Worm (Caenorhabditis elegans) whole organism, L3 larva: ENCODE measurements around the gene F44E7.7.

Experiments
- R02D3.7 ChIP-seq: fragments of 150-350 bp; optimal IDR thresholded peaks from 2 replicates; lab custom pipeline; 2014; ENCODE audit warnings: missing biosample characterization, missing genetic modification characterization
- ZK546.5 ChIP-seq: sonication (generic microtip); optimal IDR thresholded peaks from 2 replicates; lab custom pipeline; 2017; ENCODE audit warnings: missing biosample characterization, missing genetic modification characterization
- aly-2 ChIP-seq: fragments of 150-350 bp; optimal IDR thresholded peaks from 2 replicates; lab custom pipeline; 2014; ENCODE audit warnings: missing biosample characterization, missing genetic modification characterization
- ama-1 ChIP-seq: fragments of 150-350 bp; optimal IDR thresholded peaks from 2 replicates; lab custom pipeline; 2018
- ceh-16 ChIP-seq: sonication (generic microtip); optimal IDR thresholded peaks from 2 replicates; lab custom pipeline; 2017; ENCODE audit warnings: missing biosample characterization, missing genetic modification characterization
- ceh-28 ChIP-seq: fragments of 150-350 bp; optimal IDR thresholded peaks from 2 replicates; lab custom pipeline; 2014; ENCODE audit warnings: missing biosample characterization, missing genetic modification reagents, missing genetic modification characterization
- ceh-82 ChIP-seq: fragments of 150-350 bp; optimal IDR thresholded peaks from 2 replicates; lab custom pipeline; 2014; ENCODE audit warnings: missing biosample characterization, missing genetic modification characterization
- ceh-9 ChIP-seq: sonication (generic microtip); optimal IDR thresholded peaks from 2 replicates; lab custom pipeline; 2018; ENCODE audit warnings: missing biosample characterization, missing genetic modification characterization
- daf-12 ChIP-seq: fragments of 150-350 bp; optimal IDR thresholded peaks from 2 replicates; lab custom pipeline; 2014; ENCODE audit warnings: missing biosample characterization, missing genetic modification reagents, missing genetic modification characterization
- egl-27 ChIP-seq: sonication (generic microtip); optimal IDR thresholded peaks from 4 replicates; lab custom pipeline; 2017; ENCODE audit warnings: missing biosample characterization, missing genetic modification reagents, missing genetic modification characterization
- egl-5 ChIP-seq: fragments of 150-350 bp; optimal IDR thresholded peaks from 2 replicates; lab custom pipeline; 2017; ENCODE audit warnings: missing biosample characterization, missing genetic modification reagents, missing genetic modification characterization, inconsistent platforms
- elt-1 ChIP-seq: fragments of 150-350 bp; optimal IDR thresholded peaks from 2 replicates; lab custom pipeline; 2014; ENCODE audit warnings: missing biosample characterization, missing genetic modification characterization
- elt-2 ChIP-seq: sonication (generic microtip); optimal IDR thresholded peaks from 2 replicates; lab custom pipeline; 2016; ENCODE audit warnings: missing genetic modification reagents, mild to moderate bottlenecking, missing genetic modification characterization, missing compliant biosample characterization
- eor-1 ChIP-seq, 2 experiments: fragments of 150-350 bp; optimal IDR thresholded peaks; 2 replicates each; lab custom pipeline; 2014 to 2018; ENCODE audit warnings: missing biosample characterization in 2 of 2, missing genetic modification characterization in 2 of 2
- fkh-2 ChIP-seq: fragments of 150-350 bp; optimal IDR thresholded peaks from 2 replicates; lab custom pipeline; 2014; ENCODE audit warnings: missing biosample characterization, missing genetic modification reagents, missing genetic modification characterization
- fos-1 ChIP-seq: fragments of 150-350 bp; optimal IDR thresholded peaks from 2 replicates; lab custom pipeline; 2014; ENCODE audit warnings: missing biosample characterization, missing genetic modification characterization
- hmg-11 ChIP-seq: sonication (generic microtip); optimal IDR thresholded peaks from 2 replicates; lab custom pipeline; 2016; ENCODE audit warnings: missing genetic modification characterization, missing compliant biosample characterization
- jun-1 ChIP-seq: fragments of 150-350 bp; optimal IDR thresholded peaks from 2 replicates; lab custom pipeline; 2014; ENCODE audit warnings: missing biosample characterization, missing genetic modification reagents, missing genetic modification characterization
- lin-15B ChIP-seq: fragments of 150-350 bp; optimal IDR thresholded peaks from 2 replicates; lab custom pipeline; 2014; ENCODE audit warnings: missing biosample characterization, missing genetic modification characterization
- lsy-12 ChIP-seq: sonication (generic microtip); optimal IDR thresholded peaks from 2 replicates; lab custom pipeline; 2016; ENCODE audit warnings: mild to moderate bottlenecking, missing genetic modification characterization, missing compliant biosample characterization
- mdl-1 ChIP-seq: fragments of 150-350 bp; optimal IDR thresholded peaks from 2 replicates; lab custom pipeline; 2014; ENCODE audit warnings: missing biosample characterization, missing genetic modification characterization
- mml-1 ChIP-seq: fragments of 150-350 bp; sonication (generic microtip); optimal IDR thresholded peaks from 3 replicates; lab custom pipeline; 2014; ENCODE audit warnings: missing biosample characterization, missing genetic modification characterization
- nfya-1 ChIP-seq: sonication (generic microtip); optimal IDR thresholded peaks from 2 replicates; lab custom pipeline; 2017; ENCODE audit warnings: missing genetic modification characterization, mild to moderate bottlenecking, missing compliant biosample characterization, antibody characterized with exemption, moderate library complexity; ENCODE audit not compliant: insufficient read depth
- nhr-11 ChIP-seq: fragments of 150-350 bp; optimal IDR thresholded peaks from 2 replicates; lab custom pipeline; 2014; ENCODE audit warnings: missing biosample characterization, missing genetic modification characterization
- nhr-12 ChIP-seq: fragments of 150-350 bp; optimal IDR thresholded peaks from 2 replicates; lab custom pipeline; 2014; ENCODE audit warnings: missing biosample characterization, missing genetic modification characterization
- nhr-237 ChIP-seq: fragments of 150-350 bp; optimal IDR thresholded peaks from 2 replicates; lab custom pipeline; 2014; ENCODE audit warnings: missing biosample characterization, missing genetic modification characterization
- nhr-25 ChIP-seq: sonication (generic microtip); optimal IDR thresholded peaks from 2 replicates; lab custom pipeline; 2017; ENCODE audit warnings: missing biosample characterization, missing genetic modification characterization
- nhr-28 ChIP-seq: fragments of 150-350 bp; optimal IDR thresholded peaks from 2 replicates; lab custom pipeline; 2014; ENCODE audit warnings: missing biosample characterization, missing genetic modification characterization
- nhr-43 ChIP-seq: sonication (generic microtip); optimal IDR thresholded peaks from 2 replicates; lab custom pipeline; 2016; ENCODE audit warnings: mild to moderate bottlenecking, missing genetic modification characterization, missing compliant biosample characterization; ENCODE audit not compliant: poor library complexity, severe bottlenecking
- nhr-67 ChIP-seq: fragments of 150-350 bp; optimal IDR thresholded peaks from 2 replicates; lab custom pipeline; 2014; ENCODE audit warnings: missing biosample characterization, missing genetic modification characterization
- nhr-76 ChIP-seq: fragments of 150-350 bp; sonication (generic microtip); optimal IDR thresholded peaks from 5 replicates; lab custom pipeline; 2014; ENCODE audit warnings: missing biosample characterization, missing genetic modification characterization
- nhr-77 ChIP-seq: fragments of 150-350 bp; optimal IDR thresholded peaks from 2 replicates; lab custom pipeline; 2014; ENCODE audit warnings: missing biosample characterization, missing genetic modification characterization
- pha-4 ChIP-seq: fragments of 150-350 bp; optimal IDR thresholded peaks from 2 replicates; lab custom pipeline; 2014; ENCODE audit warnings: missing biosample characterization, missing genetic modification reagents, missing genetic modification characterization
- pqm-1 ChIP-seq: fragments of 150-350 bp; optimal IDR thresholded peaks from 2 replicates; lab custom pipeline; 2017; ENCODE audit warnings: missing biosample characterization, missing genetic modification characterization, inconsistent platforms
- sea-2 ChIP-seq: fragments of 150-350 bp; sonication (generic microtip); optimal IDR thresholded peaks from 4 replicates; lab custom pipeline; 2014; ENCODE audit warnings: missing biosample characterization, missing genetic modification reagents, missing genetic modification characterization
- skn-1 ChIP-seq: fragments of 150-350 bp; optimal IDR thresholded peaks from 2 replicates; lab custom pipeline; 2014; ENCODE audit warnings: missing biosample characterization, missing genetic modification characterization
- snpc-4 ChIP-seq: fragments of 150-350 bp; optimal IDR thresholded peaks from 2 replicates; lab custom pipeline; 2014; ENCODE audit warnings: missing biosample characterization, missing genetic modification characterization
- tbx-2 ChIP-seq: sonication (generic microtip); optimal IDR thresholded peaks from 2 replicates; lab custom pipeline; 2016; ENCODE audit warnings: mild to moderate bottlenecking, missing genetic modification characterization, missing compliant biosample characterization
- unc-62 ChIP-seq: fragments of 150-350 bp; sonication (generic microtip); optimal IDR thresholded peaks from 4 replicates; lab custom pipeline; 2014; ENCODE audit warnings: missing biosample characterization, missing genetic modification reagents, missing genetic modification characterization
- zag-1 ChIP-seq: fragments of 150-350 bp; optimal IDR thresholded peaks from 2 replicates; lab custom pipeline; 2014; ENCODE audit warnings: missing biosample characterization, missing genetic modification characterization
- ztf-11 ChIP-seq: fragments of 150-350 bp; optimal IDR thresholded peaks from 2 replicates; lab custom pipeline; 2014; ENCODE audit warnings: missing biosample characterization, missing genetic modification characterization
- ztf-4 ChIP-seq: fragments of 150-350 bp; optimal IDR thresholded peaks from 2 replicates; lab custom pipeline; 2014; ENCODE audit warnings: missing biosample characterization, missing genetic modification characterization

Gene F44E7.7

ce11 chrV:5799373-5799772 is 14.1 kb upstream of the F44E7.7 start, which contains the start of gene cyn-17:
Gene cyn-17 (plus strand): TSS chrV:5799673.
- no peak for TF ChIP-seq elt-2 (tag; lab: Kevin White, UChicago)
- no peak for TF ChIP-seq nhr-12 (tag; lab: Kevin White, UChicago)
- TF ChIP-seq tbx-2: no peak
- TF ChIP-seq daf-12 (tag; lab: Kevin White, UChicago): no peak
- TF ChIP-seq eor-1 (tag; optimal IDR thresholded peaks at IDR 0.05; lab: Kevin White, UChicago): no peak
- no peak for TF ChIP-seq nhr-25 (tag; lab: Kevin White, UChicago)
- no peak for TF ChIP-seq lin-15B

DNA sequence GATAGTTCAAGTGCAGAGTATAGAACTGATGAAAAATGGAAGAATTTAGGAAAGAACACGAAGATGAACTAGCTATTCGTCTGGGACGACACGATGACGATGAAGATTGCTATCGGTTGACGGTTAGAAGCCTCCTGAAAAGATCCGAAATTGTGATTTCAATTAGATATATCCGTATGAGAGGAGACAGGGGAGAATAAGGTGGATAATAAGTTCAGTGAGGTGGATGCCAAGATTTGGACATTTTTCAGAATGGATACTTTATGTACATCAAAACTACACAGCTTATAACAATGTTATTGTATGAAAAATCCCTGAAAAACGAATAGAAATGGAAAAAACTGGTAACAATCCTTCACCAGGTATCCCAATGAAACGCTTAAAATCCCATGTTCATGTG is 12.9 kb upstream of the F44E7.7 start, which contains the start of gene nstp-3:
TSS of gene nstp-3 (minus strand) at position 101 of the 400 bp plus-strand sequence.
- TF ChIP-seq nhr-43: no peak
- no peak for TF ChIP-seq mml-1
- no peak for TF ChIP-seq ztf-11 (tag; lab: Kevin White, UChicago)
- no peak for TF ChIP-seq nhr-76 (tag; lab: Kevin White, UChicago)
- no peak for TF ChIP-seq ceh-28 (tag; lab: Kevin White, UChicago)
- TF ChIP-seq nfya-1 (tag; lab: Kevin White, UChicago): no peak
- no peak for TF ChIP-seq elt-1 (tag; lab: Kevin White, UChicago)
- no peak for TF ChIP-seq elt-2 (tag; lab: Kevin White, UChicago)
- TF ChIP-seq ztf-4 (tag; lab: Kevin White, UChicago): no peak
- TF ChIP-seq snpc-4: no peak
- TF ChIP-seq ceh-9 (tag; lab: Kevin White, UChicago): no peak
- no peak for TF ChIP-seq pha-4 (tag; lab: Kevin White, UChicago)
- TF ChIP-seq zag-1: no peak
- TF ChIP-seq egl-27 (tag; lab: Kevin White, UChicago): no peak
- TF ChIP-seq pqm-1 (tag; lab: Kevin White, UChicago): no peak
- no peak for TF ChIP-seq eor-1 (tag; optimal IDR thresholded peaks at IDR 0.05; lab: Kevin White, UChicago)
- no peak for TF ChIP-seq lin-15B
- TF ChIP-seq fkh-2 (tag; lab: Kevin White, UChicago): no peak

ce11 chrV:5792031-5792430 is 6.8 kb upstream of the F44E7.7 start, which contains the start of gene ZC250.2:
Gene ZC250.2 (plus strand): TSS chrV:5792331.
- TF ChIP-seq nhr-43 (no peak), sea-2 (no peak), R02D3.7 (tag; lab: Kevin White, UChicago) (no peak), ZK546.5 (tag; lab: Kevin White, UChicago) (no peak), pqm-1 (tag; lab: Kevin White, UChicago) (no peak), nfya-1 (tag; lab: Kevin White, UChicago) (no peak), nhr-76 (tag; lab: Kevin White, UChicago) (no peak), nhr-28 (no peak), mdl-1 (tag; lab: Kevin White, UChicago) (no peak), fkh-2 (tag; lab: Kevin White, UChicago) (no peak), pha-4 (tag; lab: Kevin White, UChicago) (no peak), aly-2 (tag; lab: Kevin White, UChicago) (no peak), jun-1 (tag; lab: Kevin White, UChicago) (no peak), nhr-12 (tag; lab: Kevin White, UChicago) (no peak), nhr-11 (tag; lab: Kevin White, UChicago) (no peak), fos-1 (tag; lab: Kevin White, UChicago) (no peak), egl-27 (tag; lab: Kevin White, UChicago) (no peak), lin-15B (no peak), ceh-82 (tag; lab: Kevin White, UChicago) (no peak), nhr-237 (tag; lab: Kevin White, UChicago) (no peak)

- no peak for TF ChIP-seq ama-1
- peak; percentile 70 for TF ChIP-seq R02D3.7 (tag; lab: Kevin White, UChicago)
- peak; percentile 63 for TF ChIP-seq nhr-25 (tag; lab: Kevin White, UChicago)
- no peak for TF ChIP-seq mml-1
- TF ChIP-seq fkh-2 (tag; lab: Kevin White, UChicago): no peak
- no peak for TF ChIP-seq aly-2 (tag; lab: Kevin White, UChicago)
- TF ChIP-seq lsy-12 (tag; lab: Kevin White, UChicago): peak; percentile 81
- peak; percentile 41 for TF ChIP-seq nhr-77 (tag; lab: Kevin White, UChicago)
- peak; percentile 71 for TF ChIP-seq tbx-2
- no peak for TF ChIP-seq nhr-67
- TF ChIP-seq nhr-12 (tag; lab: Kevin White, UChicago): no peak
- no peak for TF ChIP-seq ceh-16
- TF ChIP-seq ceh-28 (tag; lab: Kevin White, UChicago): peak; percentile 10
- no peak for TF ChIP-seq ZK546.5 (tag; lab: Kevin White, UChicago)
- no peak for TF ChIP-seq mdl-1 (tag; lab: Kevin White, UChicago)
- TF ChIP-seq unc-62: no peak
- peak; percentile 72 for TF ChIP-seq nfya-1 (tag; lab: Kevin White, UChicago)
- peak; percentile 72 for TF ChIP-seq snpc-4
- TF ChIP-seq nhr-28: no peak
- peak; percentile 45 for TF ChIP-seq skn-1 (tag; lab: Kevin White, UChicago)
- TF ChIP-seq ceh-9 (tag; lab: Kevin White, UChicago): no peak
- TF ChIP-seq nhr-43: peak; percentile 78
- TF ChIP-seq daf-12 (tag; lab: Kevin White, UChicago): no peak
- TF ChIP-seq egl-27 (tag; lab: Kevin White, UChicago): peak; percentile 25
- TF ChIP-seq nhr-11 (tag; lab: Kevin White, UChicago): peak; percentile 60
- peak; percentile 43 for TF ChIP-seq egl-5 (tag; lab: Kevin White, UChicago)
- TF ChIP-seq pqm-1 (tag; lab: Kevin White, UChicago): peak; percentile 62
- peak; percentile 71 for TF ChIP-seq hmg-11 (tag; lab: Kevin White, UChicago)
Measured at ce11 chrV:5790497-5791280, 5.4 kb upstream of the F44E7.7 start, which contains the start of the genes nhr-142 and F44E7.9. Gene nhr-142 (minus strand): TSS chrV:5790553. Gene F44E7.9 (plus strand): TSS chrV:5791230.
